Fruit fly (Drosophila melanogaster) whole organism, embryonic: ENCODE measurements around the gene CG5506.

Experiments
- Atf6 ChIP-seq: fragments of 200-800 bp; sonication (Bioruptor generic); IDR thresholded peaks from 2 replicates; pipeline ENCODE4 v1.3.6; 2022; ENCODE audit warnings: missing biosample characterization, missing genetic modification characterization
- Bgb ChIP-seq: fragments of 200-800 bp; sonication (Bioruptor generic); IDR thresholded peaks from 2 replicates; pipeline ENCODE4 v1.3.6; 2022; ENCODE audit warnings: missing biosample characterization, missing genetic modification characterization; ENCODE audit not compliant: partially characterized antibody
- CG10147 ChIP-seq: fragments of 200-800 bp; sonication (Bioruptor generic); optimal IDR thresholded peaks from 2 replicates; lab custom pipeline; 2019; ENCODE audit warnings: missing biosample characterization, mild to moderate bottlenecking, missing genetic modification characterization, moderate library complexity
- CG10543 ChIP-seq: fragments of 200-800 bp; sonication (Bioruptor generic); optimal IDR thresholded peaks from 3 replicates; lab custom pipeline; 2017; ENCODE audit warnings: missing biosample characterization, mild to moderate bottlenecking, missing genetic modification characterization, moderate library complexity
- CG11398 ChIP-seq: fragments of 200-800 bp; sonication (Bioruptor generic); optimal IDR thresholded peaks from 2 replicates; lab custom pipeline; 2016; ENCODE audit warnings: missing biosample characterization, missing genetic modification characterization
- CG13624 ChIP-seq: fragments of 200-800 bp; sonication (Bioruptor generic); optimal IDR thresholded peaks from 2 replicates; lab custom pipeline; 2016; ENCODE audit warnings: missing biosample characterization, missing genetic modification characterization
- CG13775 ChIP-seq: fragments of 200-800 bp; sonication (Bioruptor generic); optimal IDR thresholded peaks from 3 replicates; lab custom pipeline; 2017; ENCODE audit warnings: missing biosample characterization, mild to moderate bottlenecking, missing genetic modification characterization
- CG15601 ChIP-seq: fragments of 200-800 bp; sonication (Bioruptor generic); optimal IDR thresholded peaks from 3 replicates; lab custom pipeline; 2019; ENCODE audit warnings: missing biosample characterization, mild to moderate bottlenecking, missing genetic modification characterization, moderate library complexity
- CG16863 ChIP-seq: fragments of 200-800 bp; sonication (Bioruptor generic); optimal IDR thresholded peaks from 3 replicates; lab custom pipeline; 2016; ENCODE audit warnings: missing biosample characterization, missing genetic modification characterization
- CG31224 ChIP-seq: fragments of 200-800 bp; sonication (Bioruptor generic); IDR thresholded peaks from 2 replicates; pipeline ENCODE4 v1.3.6; 2022; ENCODE audit warnings: missing biosample characterization, missing genetic modification characterization
- CG31441 ChIP-seq: fragments of 200-800 bp; sonication (Bioruptor generic); IDR thresholded peaks from 2 replicates; pipeline ENCODE4 v1.3.6; 2022; ENCODE audit warnings: missing biosample characterization, missing genetic modification characterization
- CG34376 ChIP-seq: fragments of 200-800 bp; sonication (Bioruptor generic); optimal IDR thresholded peaks from 2 replicates; lab custom pipeline; 2018; ENCODE audit warnings: missing biosample characterization, mild to moderate bottlenecking, missing genetic modification characterization
- CG6791 ChIP-seq: fragments of 200-800 bp; sonication (Bioruptor generic); IDR thresholded peaks from 3 replicates; pipeline ENCODE4 v1.3.6; 2022; ENCODE audit warnings: missing biosample characterization, missing genetic modification characterization; ENCODE audit not compliant: partially characterized antibody
- CG6854 ChIP-seq: fragments of 200-800 bp; sonication (Bioruptor generic); optimal IDR thresholded peaks from 3 replicates; lab custom pipeline; 2017; ENCODE audit warnings: missing biosample characterization, mild to moderate bottlenecking, missing genetic modification characterization
- CHES-1-like ChIP-seq: fragments of 200-800 bp; sonication (Bioruptor generic); optimal IDR thresholded peaks from 2 replicates; lab custom pipeline; 2016; ENCODE audit warnings: missing biosample characterization, missing genetic modification characterization
- Dp ChIP-seq: fragments of 200-800 bp; sonication (Bioruptor generic); optimal IDR thresholded peaks from 2 replicates; lab custom pipeline; 2018; ENCODE audit warnings: missing biosample characterization, mild to moderate bottlenecking, missing genetic modification characterization, moderate library complexity
- Drgx ChIP-seq: fragments of 200-800 bp; sonication (Bioruptor generic); IDR thresholded peaks from 2 replicates; pipeline ENCODE4 v1.3.6; 2022; ENCODE audit warnings: missing biosample characterization, missing genetic modification characterization
- E2f1 ChIP-seq: fragments of 200-800 bp; sonication (Bioruptor generic); IDR thresholded peaks from 2 replicates; pipeline ENCODE4 v1.3.6; 2022; ENCODE audit warnings: missing biosample characterization, missing genetic modification characterization
- Hand ChIP-seq: fragments of 200-800 bp; sonication (Bioruptor generic); optimal IDR thresholded peaks from 2 replicates; lab custom pipeline; 2017; ENCODE audit warnings: mild to moderate bottlenecking, missing biosample characterization, missing genetic modification reagents, missing genetic modification characterization
- HmgD ChIP-seq: fragments of 200-800 bp; sonication (Bioruptor generic); optimal IDR thresholded peaks from 3 replicates; lab custom pipeline; 2016; ENCODE audit warnings: missing biosample characterization, missing genetic modification characterization
- Hr78 ChIP-seq, 2 experiments: fragments of 200-800 bp in 1 of 2; fragments of >200 bp in 1 of 2; sonication (Bioruptor generic) in 1 of 2; optimal IDR thresholded peaks; 2 replicates each; lab custom pipeline; 2017 to 2019; ENCODE audit warnings: missing biosample characterization in 2 of 2, missing genetic modification characterization in 2 of 2, mild to moderate bottlenecking in 1 of 2, moderate library complexity in 1 of 2
- Hsf ChIP-seq: fragments of 200-800 bp; sonication (Bioruptor generic); optimal IDR thresholded peaks from 3 replicates; lab custom pipeline; 2016; ENCODE audit warnings: missing biosample characterization, missing genetic modification characterization
- Lhr ChIP-seq: fragments of 200-800 bp; sonication (Bioruptor generic); optimal IDR thresholded peaks from 3 replicates; lab custom pipeline; 2017; ENCODE audit warnings: mild to moderate bottlenecking, missing biosample characterization, missing genetic modification reagents, missing genetic modification characterization
- Max ChIP-seq: fragments of 200-800 bp; sonication (Bioruptor generic); optimal IDR thresholded peaks from 2 replicates; lab custom pipeline; 2016; ENCODE audit warnings: missing biosample characterization, mild to moderate bottlenecking, missing genetic modification characterization
- Pdp1 ChIP-seq, 2 experiments: fragments of 200-800 bp; sonication (Bioruptor generic); optimal IDR thresholded peaks; 3 replicates each; lab custom pipeline; 2016; ENCODE audit warnings: missing biosample characterization in 2 of 2, missing genetic modification characterization in 2 of 2, mild to moderate bottlenecking in 1 of 2, moderate library complexity in 1 of 2
- Trl ChIP-seq, 3 experiments: fragments of >200 bp in 2 of 3; fragments of 200-800 bp in 1 of 3; sonication (Bioruptor generic) in 1 of 3; optimal IDR thresholded peaks; 2 replicates in 1 of 3; 3 replicates in 2 of 3; lab custom pipeline; 2016 to 2017; ENCODE audit warnings: missing biosample characterization in 1 of 3, missing genetic modification characterization in 1 of 3
- YL-1 ChIP-seq: fragments of 200-800 bp; sonication (Bioruptor generic); optimal IDR thresholded peaks from 3 replicates; lab custom pipeline; 2017; ENCODE audit warnings: missing biosample characterization, mild to moderate bottlenecking, missing genetic modification characterization
- chif ChIP-seq, 2 experiments: fragments of 200-800 bp; sonication (Bioruptor generic); optimal IDR thresholded peaks; 3 replicates each; lab custom pipeline; 2016; ENCODE audit warnings: missing biosample characterization in 2 of 2, missing genetic modification characterization in 2 of 2
- chn ChIP-seq: fragments of 200-800 bp; sonication (Bioruptor generic); optimal IDR thresholded peaks from 2 replicates; lab custom pipeline; 2016; ENCODE audit warnings: missing biosample characterization, missing genetic modification characterization
- ci ChIP-seq: fragments of 200-800 bp; sonication (Bioruptor generic); IDR thresholded peaks from 3 replicates; pipeline ENCODE4 v1.3.6; 2022; ENCODE audit warnings: missing biosample characterization, missing genetic modification characterization
- dm ChIP-seq: fragments of 200-800 bp; sonication (Bioruptor generic); optimal IDR thresholded peaks from 3 replicates; lab custom pipeline; 2016; ENCODE audit warnings: missing biosample characterization, missing genetic modification characterization
- eve ChIP-seq, 2 experiments: fragments of >200 bp; optimal IDR thresholded peaks; 2 replicates each; lab custom pipeline; 2017; ENCODE audit warnings: missing biosample characterization in 2 of 2, missing genetic modification characterization in 2 of 2
- ftz-f1 ChIP-seq: fragments of 200-800 bp; sonication (Bioruptor generic); optimal IDR thresholded peaks from 2 replicates; lab custom pipeline; 2016; ENCODE audit warnings: missing biosample characterization, missing genetic modification characterization
- grau ChIP-seq: fragments of 200-800 bp; optimal IDR thresholded peaks from 3 replicates; lab custom pipeline; 2019; ENCODE audit warnings: missing biosample characterization, mild to moderate bottlenecking, missing genetic modification characterization, moderate library complexity
- gro ChIP-seq: fragments of 200-800 bp; sonication (Bioruptor generic); optimal IDR thresholded peaks from 2 replicates; lab custom pipeline; 2016; ENCODE audit warnings: missing biosample characterization, missing genetic modification characterization
- nerfin-2 ChIP-seq: fragments of 200-800 bp; sonication (Bioruptor generic); IDR thresholded peaks from 2 replicates; pipeline ENCODE4 v1.3.6; 2022; ENCODE audit warnings: missing biosample characterization, missing genetic modification characterization; ENCODE audit not compliant: partially characterized antibody
- prd ChIP-seq, 3 experiments: fragments of >200 bp in 2 of 3; fragments of 200-800 bp in 1 of 3; sonication (Bioruptor generic) in 1 of 3; optimal IDR thresholded peaks in 2 of 3; IDR thresholded peaks in 1 of 3; 2 replicates in 2 of 3; 3 replicates in 1 of 3; pipeline versions ENCODE4 v1.3.6 to Lab custom; 2017 to 2022; ENCODE audit warnings: missing biosample characterization in 1 of 3, missing genetic modification characterization in 1 of 3
- pzg ChIP-seq: fragments of 200-800 bp; sonication (Bioruptor generic); optimal IDR thresholded peaks from 3 replicates; lab custom pipeline; 2018; ENCODE audit warnings: missing biosample characterization, mild to moderate bottlenecking, missing genetic modification characterization, moderate library complexity
- sens ChIP-seq: fragments of 200-800 bp; sonication (Bioruptor generic); peaks from one replicate; lab custom pipeline; 2016; ENCODE audit warnings: missing biosample characterization, missing genetic modification characterization
- seq ChIP-seq: fragments of 200-800 bp; sonication (Bioruptor generic); IDR thresholded peaks from 2 replicates; pipeline ENCODE4 v1.3.6; 2022; ENCODE audit warnings: missing biosample characterization, missing genetic modification characterization
- sima ChIP-seq: fragments of 200-800 bp; sonication (Bioruptor generic); optimal IDR thresholded peaks from 2 replicates; lab custom pipeline; 2016; ENCODE audit warnings: missing biosample characterization, missing genetic modification characterization
- sna ChIP-seq: fragments of 200-800 bp; sonication (Bioruptor generic); IDR thresholded peaks from 2 replicates; pipeline ENCODE4 v1.3.6; 2022; ENCODE audit warnings: missing biosample characterization, missing genetic modification characterization; ENCODE audit not compliant: partially characterized antibody
- sug ChIP-seq: fragments of 200-800 bp; optimal IDR thresholded peaks from 2 replicates; lab custom pipeline; 2019; ENCODE audit warnings: missing biosample characterization, mild to moderate bottlenecking, missing genetic modification characterization, moderate library complexity
- tna ChIP-seq: fragments of 200-800 bp; sonication (Bioruptor generic); IDR thresholded peaks from 2 replicates; pipeline ENCODE4 v1.3.6; 2022; ENCODE audit warnings: missing biosample characterization, missing genetic modification characterization; ENCODE audit not compliant: partially characterized antibody
- tup ChIP-seq: fragments of 200-800 bp; sonication (Bioruptor generic); optimal IDR thresholded peaks from 2 replicates; lab custom pipeline; 2016; ENCODE audit warnings: missing biosample characterization, mild to moderate bottlenecking, missing genetic modification characterization, moderate library complexity
- vfl ChIP-seq: fragments of 200-800 bp; sonication (Bioruptor generic); optimal IDR thresholded peaks from 2 replicates; lab custom pipeline; 2016; ENCODE audit warnings: missing biosample characterization, missing genetic modification characterization
- wek ChIP-seq: fragments of 200-800 bp; sonication (Bioruptor generic); optimal IDR thresholded peaks from 3 replicates; lab custom pipeline; 2018; ENCODE audit warnings: missing biosample characterization, mild to moderate bottlenecking, missing genetic modification characterization, moderate library complexity
- zen2 ChIP-seq: fragments of 200-800 bp; sonication (Bioruptor generic); IDR thresholded peaks from 3 replicates; pipeline ENCODE4 v1.3.6; 2022; ENCODE audit warnings: missing biosample characterization, missing genetic modification characterization; ENCODE audit not compliant: partially characterized antibody

CG5506 gene

DNA sequence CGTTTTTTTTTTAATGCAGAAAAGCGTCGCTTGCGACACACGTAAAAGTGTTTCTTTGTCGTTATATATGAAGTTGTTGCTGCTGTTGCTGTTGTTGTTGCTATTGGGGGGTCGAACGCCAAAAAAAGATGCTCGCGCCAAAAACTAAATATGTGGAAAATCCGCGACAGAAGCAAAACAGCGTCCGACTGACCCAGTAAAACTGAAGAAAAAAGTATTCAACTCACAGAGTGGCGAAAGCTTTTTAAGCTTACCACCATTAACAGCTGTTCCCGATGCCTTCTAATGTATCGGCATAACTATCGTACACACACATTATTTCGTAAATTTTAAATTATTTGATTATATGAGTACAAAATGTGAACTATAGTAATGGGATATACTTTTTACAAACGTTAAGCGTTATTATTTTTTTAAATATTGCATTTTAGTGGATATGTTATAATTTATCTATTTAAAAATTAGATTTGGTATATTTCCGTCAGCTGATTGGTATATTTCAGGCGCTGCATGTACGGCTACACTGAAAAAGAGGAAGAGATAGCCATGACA lies 23.5 kb upstream of the CG5506 start, which contains the start of the genes Prestin and Wdr92 (continued):
- TF ChIP-seq Atf6 (GFP tag; lab: Robert Waterston, UW): no peak
- peak; percentile 33 for TF ChIP-seq CG13624 (GFP tag; lab: Kevin White, UChicago)
- TF ChIP-seq CG15601 (tag; lab: Kevin White, UChicago): peak; percentile 51
- no peak for TF ChIP-seq chif (GFP tag; optimal IDR thresholded peaks at IDR 0.05; lab: Kevin White, UChicago)
- TF ChIP-seq sima: no peak
- TF ChIP-seq Hr78 (GFP tag; optimal IDR thresholded peaks at IDR 0.05; lab: Kevin White, UChicago): peak in 1 of 2 experiments; percentile 79
- TF ChIP-seq Hsf (GFP tag; lab: Kevin White, UChicago): no peak
- TF ChIP-seq pzg (GFP tag; lab: Kevin White, UChicago): peak; percentile 75
- peak; percentile 45 for TF ChIP-seq CG10543 (GFP tag; lab: Kevin White, UChicago)
- peak; percentile 41 for TF ChIP-seq Hand (GFP tag; lab: Kevin White, UChicago)
- TF ChIP-seq tup: no peak
- peak; percentile 77 for TF ChIP-seq sens (GFP tag; lab: Kevin White, UChicago)
- TF ChIP-seq gro (GFP tag; lab: Kevin White, UChicago): peak; percentile 69
- peak; percentile 73 for TF ChIP-seq sug
- TF ChIP-seq vfl (GFP tag; lab: Kevin White, UChicago): no peak
- peak; percentile 73; the same call in 2 of the 3 replicates for TF ChIP-seq CG6791 (GFP tag; lab: Robert Waterston, UW)
- no peak for TF ChIP-seq dm (GFP tag; lab: Kevin White, UChicago)
- TF ChIP-seq YL-1 (GFP tag; lab: Kevin White, UChicago): peak; percentile 55
- peak; percentile 67 for TF ChIP-seq Bgb
- TF ChIP-seq ftz-f1 (GFP tag; lab: Kevin White, UChicago): peak; percentile 61
- TF ChIP-seq CG11398 (GFP tag; lab: Kevin White, UChicago): no peak
- 0 out of 2 replicates have a peak, but pooled peaks have one; percentile 29 for TF ChIP-seq seq
- no peak for TF ChIP-seq prd (optimal IDR thresholded peaks at IDR 0.05; lab: Kevin White, UChicago)
- TF ChIP-seq prd (GFP tag; IDR thresholded peaks at IDR 0.05; lab: Robert Waterston, UW): no peak
- TF ChIP-seq E2f1 (GFP tag; lab: Robert Waterston, UW): peak; percentile 65; the same call in 1 of the 2 replicates
- peak; percentile 1 for TF ChIP-seq CHES-1-like (GFP tag; lab: Kevin White, UChicago)
- no peak; the same call in 1 of the 3 replicates for TF ChIP-seq zen2 (GFP tag; lab: Robert Waterston, UW)
- TF ChIP-seq CG10147 (GFP tag; lab: Kevin White, UChicago): peak; percentile 23
- peak; percentile 56 for TF ChIP-seq Dp
- TF ChIP-seq nerfin-2: peak; percentile 56; the same call in 1 of the 2 replicates
- peak in 1 of 2 experiments; percentile 82 for TF ChIP-seq Pdp1 (GFP tag; optimal IDR thresholded peaks at IDR 0.05; lab: Kevin White, UChicago)
- no peak for TF ChIP-seq Trl (optimal IDR thresholded peaks at IDR 0.05; lab: Kevin White, UChicago)
- TF ChIP-seq Trl (GFP tag; optimal IDR thresholded peaks at IDR 0.05; lab: Kevin White, UChicago): no peak
- peak; percentile 23 for TF ChIP-seq grau
- peak; percentile 4 for TF ChIP-seq CG13775
- TF ChIP-seq Max (GFP tag; lab: Kevin White, UChicago): no peak
- peak in 1 of 2 experiments; percentile 47 for TF ChIP-seq eve (GFP tag; optimal IDR thresholded peaks at IDR 0.05; lab: Kevin White, UChicago)
- no peak for TF ChIP-seq chn (GFP tag; lab: Kevin White, UChicago)
- TF ChIP-seq tna (GFP tag; lab: Robert Waterston, UW): peak; percentile 67
- peak; percentile 94 for TF ChIP-seq sna
- TF ChIP-seq HmgD (GFP tag; lab: Kevin White, UChicago): no peak
- peak; percentile 44 for TF ChIP-seq Lhr (GFP tag; lab: Kevin White, UChicago)
- TF ChIP-seq CG6854: peak; percentile 51
- peak; percentile 69; the same call in 2 of the 3 replicates for TF ChIP-seq ci
- peak; percentile 63 for TF ChIP-seq Drgx (GFP tag; lab: Robert Waterston, UW)
- TF ChIP-seq CG31224 (GFP tag; lab: Robert Waterston, UW): no peak
- peak; percentile 57 for TF ChIP-seq CG34376
- TF ChIP-seq CG16863 (GFP tag; lab: Kevin White, UChicago): no peak
- TF ChIP-seq CG31441 (GFP tag; lab: Robert Waterston, UW): peak; percentile 53; the same call in 1 of the 2 replicates
- peak; percentile 24 for TF ChIP-seq wek
